Fruit fly (Drosophila melanogaster) whole organism, prepupa: Measurements from ENCODE around the gene Cpr65Au.
"Not testable (repeated sequence)": the region's sequence is repeated elsewhere in the genome, so short reads cannot be mapped to it uniquely, and the experiment has no call there.

Experiments used
- CG10631 ChIP-seq: fragments of 200-800 bp; sonication (Bioruptor generic); optimal IDR thresholded peaks from 2 replicates; lab custom pipeline; 2016; ENCODE audit warnings: missing biosample characterization, missing genetic modification characterization
- CG11294 ChIP-seq: fragments of 200-800 bp; sonication (Bioruptor generic); IDR thresholded peaks from 2 replicates; pipeline ENCODE4 v1.3.6; 2022; ENCODE audit warnings: missing biosample characterization, missing genetic modification characterization
- CG11762 ChIP-seq: fragments of 200-800 bp; sonication (Bioruptor generic); optimal IDR thresholded peaks from 3 replicates; lab custom pipeline; 2016; ENCODE audit warnings: missing biosample characterization, missing genetic modification characterization; ENCODE audit not compliant: insufficient read depth
- CG15336 ChIP-seq: fragments of 200-800 bp; sonication (Bioruptor generic); IDR thresholded peaks from 2 replicates; pipeline ENCODE4 v1.3.6; 2022; ENCODE audit warnings: missing biosample characterization, missing genetic modification characterization
- CG1621 ChIP-seq: fragments of 200-800 bp; sonication (Bioruptor generic); optimal IDR thresholded peaks from 3 replicates; lab custom pipeline; 2018; ENCODE audit warnings: missing biosample characterization, mild to moderate bottlenecking, missing genetic modification characterization
- CG3032 ChIP-seq: fragments of 200-800 bp; optimal IDR thresholded peaks from 2 replicates; lab custom pipeline; 2019; ENCODE audit warnings: missing biosample characterization, mild to moderate bottlenecking, missing genetic modification characterization, moderate library complexity
- CG34406 ChIP-seq: fragments of 200-800 bp; sonication (Bioruptor generic); optimal IDR thresholded peaks from 3 replicates; lab custom pipeline; 2016; ENCODE audit warnings: missing biosample characterization, missing genetic modification characterization
- CG3919 ChIP-seq: fragments of 200-800 bp; sonication (Bioruptor generic); optimal IDR thresholded peaks from 3 replicates; lab custom pipeline; 2016; ENCODE audit warnings: missing biosample characterization, missing genetic modification characterization
- CG4318 ChIP-seq: fragments of 200-800 bp; sonication (Bioruptor generic); optimal IDR thresholded peaks from 3 replicates; lab custom pipeline; 2017; ENCODE audit warnings: missing biosample characterization, mild to moderate bottlenecking, missing genetic modification characterization
- CG6163 ChIP-seq: fragments of 200-800 bp; sonication (Bioruptor generic); IDR thresholded peaks from 3 replicates; pipeline ENCODE4 v1.3.6; 2022; ENCODE audit warnings: missing biosample characterization, missing genetic modification characterization
- CG6792 ChIP-seq: fragments of 200-800 bp; sonication (Bioruptor generic); optimal IDR thresholded peaks from 3 replicates; lab custom pipeline; 2016; ENCODE audit warnings: missing biosample characterization, missing genetic modification characterization
- CG7368 ChIP-seq: fragments of 200-800 bp; sonication (Bioruptor generic); optimal IDR thresholded peaks from 3 replicates; lab custom pipeline; 2016; ENCODE audit warnings: missing biosample characterization, missing genetic modification characterization
- CG8119 ChIP-seq: fragments of 200-800 bp; sonication (Bioruptor generic); IDR thresholded peaks from 3 replicates; pipeline ENCODE4 v1.3.6; 2022; ENCODE audit warnings: missing biosample characterization, missing genetic modification characterization
- CG8319 ChIP-seq: fragments of 200-800 bp; sonication (Bioruptor generic); optimal IDR thresholded peaks from 3 replicates; lab custom pipeline; 2016; ENCODE audit warnings: missing biosample characterization, missing genetic modification characterization
- CG8632 ChIP-seq: fragments of 200-800 bp; sonication (Bioruptor generic); optimal IDR thresholded peaks from 3 replicates; lab custom pipeline; 2016; ENCODE audit warnings: missing biosample characterization, missing genetic modification characterization
- CG9139 ChIP-seq: fragments of 200-800 bp; sonication (Bioruptor generic); optimal IDR thresholded peaks from 3 replicates; lab custom pipeline; 2017; ENCODE audit warnings: missing biosample characterization, mild to moderate bottlenecking, missing genetic modification characterization
- Eip75B ChIP-seq: fragments of 200-800 bp; sonication (Bioruptor generic); optimal IDR thresholded peaks from 3 replicates; lab custom pipeline; 2016; ENCODE audit warnings: missing biosample characterization, missing genetic modification characterization
- Eip78C ChIP-seq: fragments of 200-800 bp; sonication (Bioruptor generic); peaks from one replicate; lab custom pipeline; 2016; ENCODE audit warnings: missing biosample characterization, missing genetic modification characterization
- Ets96B ChIP-seq: fragments of 200-800 bp; optimal IDR thresholded peaks from 2 replicates; lab custom pipeline; 2019; ENCODE audit warnings: missing biosample characterization, mild to moderate bottlenecking, missing genetic modification characterization, moderate library complexity
- Gug ChIP-seq: fragments of 200-800 bp; sonication (Bioruptor generic); IDR thresholded peaks from 2 replicates; pipeline ENCODE4 v1.3.6; 2022; ENCODE audit warnings: missing biosample characterization, missing genetic modification characterization
- Hr4 ChIP-seq: fragments of 200-800 bp; sonication (Bioruptor generic); optimal IDR thresholded peaks from 3 replicates; lab custom pipeline; 2016; ENCODE audit warnings: missing biosample characterization, missing genetic modification characterization
- Lpt ChIP-seq: fragments of 200-800 bp; sonication (Bioruptor generic); optimal IDR thresholded peaks from 3 replicates; lab custom pipeline; 2016; ENCODE audit warnings: missing biosample characterization, missing genetic modification characterization
- Met ChIP-seq: fragments of 200-800 bp; sonication (Bioruptor generic); optimal IDR thresholded peaks from 3 replicates; lab custom pipeline; 2016; ENCODE audit warnings: missing biosample characterization, missing genetic modification characterization
- OdsH ChIP-seq: fragments of 200-800 bp; sonication (Bioruptor generic); optimal IDR thresholded peaks from 3 replicates; lab custom pipeline; 2016; ENCODE audit warnings: missing biosample characterization, missing genetic modification characterization
- Sox14 ChIP-seq: fragments of 200-800 bp; sonication (Bioruptor generic); optimal IDR thresholded peaks from 3 replicates; lab custom pipeline; 2016; ENCODE audit warnings: missing biosample characterization, missing genetic modification characterization
- Sox15 ChIP-seq: fragments of 200-800 bp; sonication (Bioruptor generic); optimal IDR thresholded peaks from 3 replicates; lab custom pipeline; 2016; ENCODE audit warnings: missing biosample characterization, missing genetic modification characterization
- acj6 ChIP-seq: fragments of 200-800 bp; sonication (Bioruptor generic); optimal IDR thresholded peaks from 3 replicates; lab custom pipeline; 2016; ENCODE audit warnings: missing biosample characterization, missing genetic modification characterization
- cyc ChIP-seq: fragments of 200-800 bp; sonication (Bioruptor generic); optimal IDR thresholded peaks from 3 replicates; lab custom pipeline; 2016; ENCODE audit warnings: missing biosample characterization, missing genetic modification characterization
- dac ChIP-seq: fragments of 200-800 bp; sonication (Bioruptor generic); optimal IDR thresholded peaks from 2 replicates; lab custom pipeline; 2017; ENCODE audit warnings: missing biosample characterization, mild to moderate bottlenecking, missing genetic modification characterization
- dsx ChIP-seq: fragments of 200-800 bp; optimal IDR thresholded peaks from 3 replicates; lab custom pipeline; 2019; ENCODE audit warnings: missing biosample characterization, mild to moderate bottlenecking, missing genetic modification characterization, moderate library complexity; ENCODE audit not compliant: poor library complexity, severe bottlenecking
- eg ChIP-seq: fragments of 200-800 bp; sonication (Bioruptor generic); IDR thresholded peaks from 3 replicates; pipeline ENCODE4 v1.3.6; 2022; ENCODE audit warnings: missing biosample characterization, missing genetic modification characterization
- esn ChIP-seq: fragments of 200-800 bp; sonication (Bioruptor generic); optimal IDR thresholded peaks from 2 replicates; lab custom pipeline; 2016; ENCODE audit warnings: missing biosample characterization, mild to moderate bottlenecking, missing genetic modification characterization, moderate library complexity
- fd85E ChIP-seq: fragments of 200-800 bp; sonication (Bioruptor generic); optimal IDR thresholded peaks from 3 replicates; lab custom pipeline; 2016; ENCODE audit warnings: missing biosample characterization, missing genetic modification characterization
- net ChIP-seq: fragments of 200-800 bp; sonication (Bioruptor generic); optimal IDR thresholded peaks from 3 replicates; lab custom pipeline; 2016; ENCODE audit warnings: missing biosample characterization, missing genetic modification characterization
- salr ChIP-seq, 2 experiments: fragments of 200-800 bp; sonication (Bioruptor generic); optimal IDR thresholded peaks; 3 replicates each; lab custom pipeline; 2016 to 2018; ENCODE audit warnings: missing biosample characterization in 2 of 2, missing genetic modification characterization in 2 of 2, mild to moderate bottlenecking in 1 of 2
- spab ChIP-seq: fragments of 200-800 bp; sonication (Bioruptor generic); optimal IDR thresholded peaks from 2 replicates; lab custom pipeline; 2017; ENCODE audit warnings: missing biosample characterization, mild to moderate bottlenecking, missing genetic modification characterization, missing genetic modification reagents
- svp ChIP-seq: fragments of 200-800 bp; sonication (Bioruptor generic); peaks from one replicate; lab custom pipeline; 2016; ENCODE audit warnings: missing biosample characterization, missing genetic modification characterization
- vri ChIP-seq: fragments of 200-800 bp; sonication (Bioruptor generic); optimal IDR thresholded peaks from 3 replicates; lab custom pipeline; 2016; ENCODE audit warnings: missing biosample characterization, mild to moderate bottlenecking, missing genetic modification characterization

The Cpr65Au gene

DNA sequence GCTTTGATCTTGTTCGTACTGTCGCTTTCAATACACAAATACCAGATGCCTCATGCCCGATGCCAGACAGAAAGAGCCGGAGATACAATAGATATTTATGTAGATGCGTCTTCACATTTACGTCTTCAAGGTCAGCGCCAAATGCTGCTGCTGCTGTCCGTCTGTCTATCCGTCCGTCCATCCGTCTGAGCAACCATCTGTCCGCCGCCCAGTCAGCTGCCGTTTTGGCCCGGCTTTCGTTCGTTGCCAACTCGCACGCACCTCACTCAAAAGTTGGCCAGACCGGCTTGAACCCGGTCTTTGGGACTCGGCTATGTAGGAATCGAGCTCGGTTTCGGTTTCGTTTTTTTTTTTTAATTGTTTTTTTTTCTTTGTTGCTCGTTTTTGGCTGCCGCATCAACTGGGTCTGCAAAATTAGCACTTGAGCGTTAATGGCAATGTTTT is 23.1 kb upstream of the Cpr65Au start (continued):
- TF ChIP-seq salr (GFP tag; optimal IDR thresholded peaks at IDR 0.05; lab: Kevin White, UChicago) (no peak), CG4318 (GFP tag; lab: Kevin White, UChicago) (no peak), CG6792 (GFP tag; lab: Kevin White, UChicago) (peak; percentile 12), OdsH (no peak), CG10631 (GFP tag; lab: Kevin White, UChicago) (no peak), dac (no peak), CG3919 (GFP tag; lab: Kevin White, UChicago) (peak; percentile 37), svp (no peak), CG8119 (GFP tag; lab: Robert Waterston, UW) (peak; percentile 77), Ets96B (tag; lab: Kevin White, UChicago) (peak; percentile 37), vri (GFP tag; lab: Kevin White, UChicago) (no peak), spab (GFP tag; lab: Kevin White, UChicago) (peak; percentile 57), eg (GFP tag; lab: Robert Waterston, UW) (peak; percentile 84), CG34406 (no peak), Gug (GFP tag; lab: Robert Waterston, UW) (no peak), net (GFP tag; lab: Kevin White, UChicago) (peak; percentile 59), Hr4 (GFP tag; lab: Kevin White, UChicago) (no peak), Eip75B (GFP tag; lab: Kevin White, UChicago) (peak; percentile 53), CG11294 (GFP tag; lab: Robert Waterston, UW) (no peak), cyc (GFP tag; lab: Kevin White, UChicago) (no peak), esn (GFP tag; lab: Kevin White, UChicago) (no peak), dsx (peak; percentile 62), CG11762 (GFP tag; lab: Kevin White, UChicago) (peak; percentile 30), fd85E (GFP tag; lab: Kevin White, UChicago) (no peak), Sox15 (GFP tag; lab: Kevin White, UChicago) (no peak), CG8319 (GFP tag; lab: Kevin White, UChicago) (no peak), CG9139 (GFP tag; lab: Kevin White, UChicago) (peak; percentile 88), CG8632 (GFP tag; lab: Kevin White, UChicago) (peak; percentile 49), CG3032 (tag; lab: Kevin White, UChicago) (peak; percentile 42), Sox14 (GFP tag; lab: Kevin White, UChicago) (no peak), CG6163 (peak; percentile 82), CG15336 (peak; percentile 65), CG1621 (tag; lab: Kevin White, UChicago) (peak; percentile 57), Eip78C (GFP tag; lab: Kevin White, UChicago) (peak; percentile 73)

DNA sequence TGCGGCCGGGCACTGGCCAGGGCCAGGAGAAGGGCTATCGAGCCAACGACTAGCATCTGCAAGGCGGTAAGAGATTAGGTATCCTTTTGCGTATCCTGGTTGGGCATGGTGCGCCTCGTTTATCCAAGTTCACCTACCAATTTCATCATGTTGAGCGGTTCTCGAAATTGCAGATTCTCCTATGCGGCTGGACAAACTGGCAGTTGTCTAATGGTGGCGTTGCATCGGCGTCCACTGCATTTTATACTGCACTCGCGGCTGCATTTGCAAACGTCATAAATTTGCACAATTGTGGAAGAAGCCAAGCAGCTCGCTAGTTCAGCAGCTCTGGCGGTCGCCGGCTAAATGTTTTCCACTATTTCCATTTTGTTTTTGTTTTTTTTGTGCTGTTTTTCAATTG is 20.6 kb upstream of the Cpr65Au start, which contains the start of gene Acp65Aa:
Gene Acp65Aa (minus strand): TSS at position 215 of the 400 bp plus-strand sequence.
- TF ChIP-seq CG6792 (GFP tag; lab: Kevin White, UChicago) (no peak), dac (no peak), OdsH (no peak)

DNA sequence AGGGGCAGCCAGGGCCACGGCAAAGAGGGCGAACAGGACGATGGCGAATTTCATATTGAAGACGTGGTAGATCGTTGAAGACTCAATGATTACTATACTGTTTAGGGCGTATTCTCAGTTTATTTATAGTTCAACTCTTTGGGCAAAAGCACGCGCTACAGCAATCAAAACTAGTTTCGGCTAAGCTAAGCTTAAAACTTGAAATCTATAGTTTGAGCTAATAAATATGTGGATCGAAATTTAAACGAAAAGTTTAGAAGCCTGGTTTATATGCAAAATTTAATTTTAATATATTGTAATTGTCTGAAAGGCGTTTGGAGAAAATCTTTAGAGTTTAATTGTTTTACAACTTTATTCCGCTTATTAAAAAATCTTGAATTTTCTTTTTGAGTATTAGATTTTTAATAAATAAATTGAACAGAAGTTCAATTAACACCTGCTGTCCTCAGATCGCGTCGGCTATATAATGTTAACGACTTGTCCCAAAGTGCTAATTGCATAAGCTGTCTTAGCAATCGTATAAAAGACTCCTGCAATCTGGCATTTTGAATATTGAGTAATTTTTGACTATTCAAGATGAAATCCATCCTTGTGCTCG is 18.9 kb upstream of the Cpr65Au start, which contains the start of the genes Cpr65Ax2 and Lcp65Aa:
Gene Cpr65Ax2 (minus strand): TSS at position 101 of the 598 bp plus-strand sequence.
Gene Lcp65Aa (plus strand): TSS at position 548 of the 598 bp plus-strand sequence.
- not testable (repeated sequence) for TF ChIP-seq Met (GFP tag; lab: Kevin White, UChicago); CG7368; CG11294 (GFP tag; lab: Robert Waterston, UW)

DNA sequence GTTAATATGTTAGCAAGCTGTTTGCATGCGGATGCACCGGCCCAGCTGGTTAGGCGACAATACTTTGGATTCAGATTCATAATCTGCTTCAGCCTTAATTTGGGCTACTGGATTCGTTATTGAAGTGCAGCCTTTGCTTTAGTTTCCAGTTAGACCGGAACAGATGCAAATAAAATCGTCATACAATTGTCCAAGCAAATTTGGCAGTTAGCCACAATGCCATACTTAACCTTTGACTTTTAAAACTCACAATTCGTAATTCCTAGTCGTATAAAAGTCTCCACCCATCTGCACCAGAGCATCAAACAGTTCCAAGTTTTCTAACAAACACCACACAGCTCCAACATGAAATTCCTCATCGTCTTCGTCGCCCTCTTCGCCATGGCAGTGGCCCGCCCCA is 17.3 kb upstream of the Cpr65Au start, which contains the start of gene Lcp65Ab1:
Gene Lcp65Ab1 (plus strand): TSS at position 301 of the 400 bp plus-strand sequence.
- not testable (repeated sequence) for TF ChIP-seq acj6, esn, Lpt (GFP tag; lab: Kevin White, UChicago)
